Fruit fly (Drosophila melanogaster) whole organism, embryonic: ENCODE data around the gene P5CDh1.
A peak's percentile ranks its signal among the peaks of the same experiment; 100 is the strongest.

Experiments used
- Atf-2 ChIP-seq: fragments of 200-800 bp; sonication (Bioruptor generic); optimal IDR thresholded peaks from 2 replicates; lab custom pipeline; 2016; ENCODE audit warnings: missing biosample characterization, missing genetic modification characterization
- Atf6 ChIP-seq: fragments of 200-800 bp; sonication (Bioruptor generic); IDR thresholded peaks from 2 replicates; pipeline ENCODE4 v1.3.6; 2022; ENCODE audit warnings: missing biosample characterization, missing genetic modification characterization
- CG10565 ChIP-seq: fragments of 200-800 bp; sonication (Bioruptor generic); optimal IDR thresholded peaks from 3 replicates; lab custom pipeline; 2016; ENCODE audit warnings: missing biosample characterization, mild to moderate bottlenecking, missing genetic modification characterization
- CG11560 ChIP-seq: fragments of 200-800 bp; sonication (Bioruptor generic); IDR thresholded peaks from 3 replicates; pipeline ENCODE4 v1.3.6; 2022; ENCODE audit warnings: missing biosample characterization, missing genetic modification characterization
- CG13296 ChIP-seq: fragments of 200-800 bp; sonication (Bioruptor generic); optimal IDR thresholded peaks from 3 replicates; lab custom pipeline; 2018; ENCODE audit warnings: missing biosample characterization, mild to moderate bottlenecking, missing genetic modification characterization
- CG13424 ChIP-seq: fragments of 200-800 bp; sonication (Bioruptor generic); optimal IDR thresholded peaks from 2 replicates; lab custom pipeline; 2019; ENCODE audit warnings: missing biosample characterization, mild to moderate bottlenecking, missing genetic modification characterization, moderate library complexity
- CG15011 ChIP-seq: fragments of 200-800 bp; sonication (Bioruptor generic); optimal IDR thresholded peaks from 3 replicates; lab custom pipeline; 2018; ENCODE audit warnings: missing biosample characterization, mild to moderate bottlenecking, missing genetic modification characterization
- CG1529 ChIP-seq: fragments of 200-800 bp; sonication (Bioruptor generic); optimal IDR thresholded peaks from 3 replicates; lab custom pipeline; 2018; ENCODE audit warnings: missing biosample characterization, missing genetic modification characterization
- CG2116 ChIP-seq: fragments of 200-800 bp; sonication (Bioruptor generic); optimal IDR thresholded peaks from 3 replicates; lab custom pipeline; 2018; ENCODE audit warnings: missing biosample characterization, mild to moderate bottlenecking, missing genetic modification characterization
- CG31388 ChIP-seq: fragments of 200-800 bp; sonication (Bioruptor generic); optimal IDR thresholded peaks from 2 replicates; lab custom pipeline; 2016; ENCODE audit warnings: missing biosample characterization, missing genetic modification characterization
- CG7928 ChIP-seq: fragments of 200-800 bp; sonication (Bioruptor generic); optimal IDR thresholded peaks from 2 replicates; lab custom pipeline; 2017; ENCODE audit warnings: missing biosample characterization, mild to moderate bottlenecking, missing genetic modification characterization
- CG8478 ChIP-seq: fragments of >200 bp; optimal IDR thresholded peaks from 2 replicates; lab custom pipeline; 2018
- CG8765 ChIP-seq: fragments of 200-800 bp; sonication (Bioruptor generic); IDR thresholded peaks from 2 replicates; pipeline ENCODE4 v1.3.6; 2022; ENCODE audit warnings: missing biosample characterization, missing genetic modification characterization
- CG9215 ChIP-seq: fragments of 200-800 bp; sonication (Bioruptor generic); IDR thresholded peaks from 2 replicates; pipeline ENCODE4 v1.3.6; 2022; ENCODE audit warnings: missing biosample characterization, missing genetic modification characterization
- Chrac-16 ChIP-seq: fragments of 200-800 bp; sonication (Bioruptor generic); optimal IDR thresholded peaks from 3 replicates; lab custom pipeline; 2016; ENCODE audit warnings: missing biosample characterization, missing genetic modification characterization
- CrebB ChIP-seq: fragments of 200-800 bp; sonication (Bioruptor generic); optimal IDR thresholded peaks from 3 replicates; lab custom pipeline; 2018; ENCODE audit warnings: missing biosample characterization, mild to moderate bottlenecking, missing genetic modification characterization
- Dfd ChIP-seq, 2 experiments: fragments of >200 bp; optimal IDR thresholded peaks; 2 replicates each; lab custom pipeline; 2017; ENCODE audit warnings: missing biosample characterization in 2 of 2, missing genetic modification characterization in 2 of 2
- Doc3 ChIP-seq: fragments of 200-800 bp; sonication (Bioruptor generic); IDR thresholded peaks from 3 replicates; pipeline ENCODE4 v1.3.6; 2022; ENCODE audit warnings: missing biosample characterization, missing genetic modification characterization; ENCODE audit not compliant: partially characterized antibody
- Ets97D ChIP-seq: fragments of 200-800 bp; sonication (Bioruptor generic); optimal IDR thresholded peaks from 3 replicates; lab custom pipeline; 2016; ENCODE audit warnings: missing biosample characterization, missing genetic modification characterization
- H2.0 ChIP-seq: fragments of 200-800 bp; sonication (Bioruptor generic); IDR thresholded peaks from 2 replicates; pipeline ENCODE4 v1.3.6; 2022; ENCODE audit warnings: missing biosample characterization, missing genetic modification characterization
- Hmr ChIP-seq: fragments of 200-800 bp; sonication (Bioruptor generic); optimal IDR thresholded peaks from 3 replicates; lab custom pipeline; 2017; ENCODE audit warnings: mild to moderate bottlenecking, missing biosample characterization, missing genetic modification reagents, missing genetic modification characterization
- Myb ChIP-seq: fragments of 200-800 bp; sonication (Bioruptor generic); optimal IDR thresholded peaks from 2 replicates; lab custom pipeline; 2016; ENCODE audit warnings: missing biosample characterization, missing genetic modification characterization
- NC2α ChIP-seq: fragments of 200-800 bp; sonication (Bioruptor generic); optimal IDR thresholded peaks from 2 replicates; lab custom pipeline; 2016; ENCODE audit warnings: missing biosample characterization, missing genetic modification characterization
- Nf-YB ChIP-seq: fragments of 200-800 bp; sonication (Bioruptor generic); optimal IDR thresholded peaks from 3 replicates; lab custom pipeline; 2019; ENCODE audit warnings: missing biosample characterization, mild to moderate bottlenecking, missing genetic modification characterization, moderate library complexity
- Rfx ChIP-seq: fragments of 200-800 bp; sonication (Bioruptor generic); IDR thresholded peaks from 2 replicates; pipeline ENCODE4 v1.3.6; 2022; ENCODE audit warnings: missing biosample characterization, missing genetic modification characterization
- Rx ChIP-seq: fragments of 200-800 bp; sonication (Bioruptor generic); IDR thresholded peaks from 2 replicates; pipeline ENCODE4 v1.3.6; 2022; ENCODE audit warnings: missing biosample characterization, missing genetic modification characterization
- Sox102F ChIP-seq: fragments of 200-800 bp; sonication (Bioruptor generic); optimal IDR thresholded peaks from 2 replicates; lab custom pipeline; 2018; ENCODE audit warnings: missing biosample characterization, mild to moderate bottlenecking, missing genetic modification characterization, moderate library complexity
- Usf ChIP-seq: fragments of 200-800 bp; sonication (Bioruptor generic); optimal IDR thresholded peaks from 2 replicates; lab custom pipeline; 2017; ENCODE audit warnings: missing genotype, missing biosample characterization, missing genetic modification characterization
- ash1 ChIP-seq: fragments of 200-800 bp; sonication (Bioruptor generic); optimal IDR thresholded peaks from 2 replicates; lab custom pipeline; 2018; ENCODE audit warnings: missing biosample characterization, mild to moderate bottlenecking, missing genetic modification characterization
- chm ChIP-seq: fragments of 200-800 bp; sonication (Bioruptor generic); IDR thresholded peaks from 2 replicates; pipeline ENCODE4 v1.3.6; 2022; ENCODE audit warnings: missing biosample characterization, missing genetic modification characterization
- corto ChIP-seq: fragments of 200-800 bp; sonication (Bioruptor generic); optimal IDR thresholded peaks from 2 replicates; lab custom pipeline; 2016; ENCODE audit warnings: missing biosample characterization, mild to moderate bottlenecking, missing genetic modification characterization, moderate library complexity
- da ChIP-seq: fragments of 200-800 bp; sonication (Bioruptor generic); optimal IDR thresholded peaks from 2 replicates; lab custom pipeline; 2016; ENCODE audit warnings: missing biosample characterization, missing genetic modification characterization
- dmrt99B ChIP-seq: fragments of 200-800 bp; sonication (Bioruptor generic); optimal IDR thresholded peaks from 2 replicates; lab custom pipeline; 2018; ENCODE audit warnings: missing biosample characterization, mild to moderate bottlenecking, missing genetic modification characterization, moderate library complexity
- esg ChIP-seq: fragments of 200-800 bp; sonication (Bioruptor generic); conservative IDR thresholded peaks from 2 replicates; pipeline ENCODE4 v1.3.6; 2022; ENCODE audit warnings: missing biosample characterization, missing genetic modification characterization
- fru ChIP-seq: fragments of >200 bp; optimal IDR thresholded peaks from 2 replicates; lab custom pipeline; 2017
- gcm ChIP-seq: fragments of 200-800 bp; sonication (Bioruptor generic); optimal IDR thresholded peaks from 2 replicates; lab custom pipeline; 2019; ENCODE audit warnings: missing biosample characterization, mild to moderate bottlenecking, missing genetic modification characterization, moderate library complexity
- grau ChIP-seq: fragments of 200-800 bp; optimal IDR thresholded peaks from 3 replicates; lab custom pipeline; 2019; ENCODE audit warnings: missing biosample characterization, mild to moderate bottlenecking, missing genetic modification characterization, moderate library complexity
- h ChIP-seq: fragments of >200 bp; optimal IDR thresholded peaks from 2 replicates; lab custom pipeline; 2017
- hb ChIP-seq: fragments of 200-800 bp; sonication (Bioruptor generic); IDR thresholded peaks from 3 replicates; pipeline ENCODE4 v1.3.6; 2022; ENCODE audit warnings: missing biosample characterization, missing genetic modification characterization; ENCODE audit not compliant: partially characterized antibody
- hbn ChIP-seq: fragments of 200-800 bp; sonication (Bioruptor generic); IDR thresholded peaks from 2 replicates; pipeline ENCODE4 v1.3.6; 2022; ENCODE audit warnings: missing biosample characterization, missing genetic modification characterization; ENCODE audit not compliant: partially characterized antibody
- jing ChIP-seq: fragments of 200-800 bp; sonication (Bioruptor generic); optimal IDR thresholded peaks from 2 replicates; lab custom pipeline; 2018; ENCODE audit warnings: missing biosample characterization, mild to moderate bottlenecking, missing genetic modification characterization
- kay ChIP-seq: fragments of 200-800 bp; sonication (Bioruptor generic); optimal IDR thresholded peaks from 2 replicates; lab custom pipeline; 2016; ENCODE audit warnings: missing biosample characterization, missing genetic modification characterization
- lab ChIP-seq: fragments of 200-800 bp; sonication (Bioruptor generic); optimal IDR thresholded peaks from 3 replicates; lab custom pipeline; 2017; ENCODE audit warnings: missing biosample characterization, missing genetic modification characterization, mild to moderate bottlenecking, moderate library complexity, missing genetic modification reagents
- nau ChIP-seq: fragments of 200-800 bp; sonication (Bioruptor generic); optimal IDR thresholded peaks from 3 replicates; lab custom pipeline; 2017; ENCODE audit warnings: missing biosample characterization, mild to moderate bottlenecking, missing genetic modification characterization, missing genetic modification reagents
- ranshi ChIP-seq: fragments of 200-800 bp; sonication (Bioruptor generic); IDR thresholded peaks from 2 replicates; pipeline ENCODE4 v1.3.6; 2022; ENCODE audit warnings: missing biosample characterization, missing genetic modification characterization
- sc ChIP-seq, 3 experiments: fragments of >200 bp in 2 of 3; fragments of 200-800 bp in 1 of 3; sonication (Bioruptor generic) in 1 of 3; optimal IDR thresholded peaks; 2 replicates in 2 of 3; 3 replicates in 1 of 3; lab custom pipeline; 2017; ENCODE audit warnings: mild to moderate bottlenecking in 1 of 3, missing biosample characterization in 1 of 3, missing genetic modification characterization in 1 of 3, missing genetic modification reagents in 1 of 3
- slbo ChIP-seq: fragments of 200-800 bp; sonication (Bioruptor generic); IDR thresholded peaks from 2 replicates; pipeline ENCODE4 v1.3.6; 2022; ENCODE audit warnings: missing biosample characterization, missing genetic modification characterization
- stc ChIP-seq: fragments of 200-800 bp; sonication (Bioruptor generic); IDR thresholded peaks from 2 replicates; pipeline ENCODE4 v1.3.6; 2022; ENCODE audit warnings: missing biosample characterization, missing genetic modification characterization
- trh ChIP-seq: fragments of 200-800 bp; sonication (Bioruptor generic); optimal IDR thresholded peaks from 2 replicates; lab custom pipeline; 2016; ENCODE audit warnings: missing biosample characterization, missing genetic modification characterization
- twi ChIP-seq: fragments of 200-800 bp; optimal IDR thresholded peaks from 2 replicates; lab custom pipeline; 2019; ENCODE audit warnings: missing biosample characterization, mild to moderate bottlenecking, missing genetic modification characterization, moderate library complexity
- usp ChIP-seq: fragments of >200 bp; optimal IDR thresholded peaks from 2 replicates; lab custom pipeline; 2017; ENCODE audit warnings: missing biosample characterization, missing genetic modification characterization
- vvl ChIP-seq: fragments of 200-800 bp; sonication (Bioruptor generic); IDR thresholded peaks from 2 replicates; pipeline ENCODE4 v1.3.6; 2022; ENCODE audit warnings: missing biosample characterization, missing genetic modification characterization

The P5CDh1 gene

DNA sequence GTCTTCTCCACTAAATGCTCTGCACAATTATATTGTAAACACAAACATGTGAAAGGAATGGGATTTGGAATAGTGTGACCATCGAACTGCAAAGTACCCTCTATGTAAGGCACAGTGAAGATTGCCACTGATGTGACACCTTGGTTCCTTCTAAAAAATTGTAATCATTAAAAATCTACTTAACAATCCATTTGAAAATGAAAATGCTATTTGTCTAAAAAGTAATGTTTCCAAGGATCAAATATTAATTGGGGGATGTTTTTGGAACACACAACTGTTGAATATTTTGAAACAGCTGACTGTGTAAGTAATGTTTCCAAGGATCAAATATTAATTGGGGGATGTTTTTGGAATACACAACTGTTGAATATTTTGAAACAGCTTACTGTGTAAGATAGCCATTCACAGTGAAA, 13.0 kb downstream of the P5CDh1 start, which contains the start of gene CG32448 (continued):
- TF ChIP-seq Ets97D (GFP tag; lab: Kevin White, UChicago) (peak; percentile 60), ash1 (no peak), Atf-2 (GFP tag; lab: Kevin White, UChicago) (peak; percentile 49), Chrac-16 (GFP tag; lab: Kevin White, UChicago) (peak; percentile 38), fru (no peak), CG10565 (GFP tag; lab: Kevin White, UChicago) (no peak), h (no peak), CG15011 (GFP tag; lab: Kevin White, UChicago) (no peak), Hmr (GFP tag; lab: Kevin White, UChicago) (peak; percentile 50), vvl (GFP tag; lab: Robert Waterston, UW) (peak; percentile 83), ranshi (peak; percentile 71), CG7928 (GFP tag; lab: Kevin White, UChicago) (no peak), dmrt99B (no peak), trh (GFP tag; lab: Kevin White, UChicago) (peak; percentile 31), Myb (GFP tag; lab: Kevin White, UChicago) (peak; percentile 55), hbn (GFP tag; lab: Robert Waterston, UW) (no peak), sc (optimal IDR thresholded peaks at IDR 0.05; lab: Kevin White, UChicago) (no peak), sc (GFP tag; optimal IDR thresholded peaks at IDR 0.05; lab: Kevin White, UChicago) (no peak), CG2116 (GFP tag; lab: Kevin White, UChicago) (peak; percentile 35), NC2α (GFP tag; lab: Kevin White, UChicago) (peak; percentile 30), usp (GFP tag; lab: Kevin White, UChicago) (no peak), Dfd (GFP tag; optimal IDR thresholded peaks at IDR 0.05; lab: Kevin White, UChicago) (no peak), grau (tag; lab: Kevin White, UChicago) (peak; percentile 98), slbo (peak; percentile 90), Doc3 (no peak), kay (GFP tag; lab: Kevin White, UChicago) (peak; percentile 20), CG13424 (peak; percentile 53), CG11560 (tag; lab: Robert Waterston, UW) (no peak), Rx (GFP tag; lab: Robert Waterston, UW) (no peak), esg (GFP tag; lab: Robert Waterston, UW) (peak; percentile 54), twi (tag; lab: Kevin White, UChicago) (peak; percentile 29), hb (GFP tag; lab: Robert Waterston, UW) (no peak), nau (GFP tag; lab: Kevin White, UChicago) (no peak), CG8478 (lab: Kevin White, UChicago) (no peak), Atf6 (GFP tag; lab: Robert Waterston, UW) (peak; percentile 67), stc (GFP tag; lab: Robert Waterston, UW) (peak; percentile 65; the same call in 1 of the 2 replicates), da (GFP tag; lab: Kevin White, UChicago) (no peak), corto (GFP tag; lab: Kevin White, UChicago) (no peak), Usf (GFP tag; lab: Kevin White, UChicago) (no peak), Sox102F (GFP tag; lab: Kevin White, UChicago) (peak; percentile 54), gcm (peak; percentile 5), Nf-YB (no peak), Rfx (GFP tag; lab: Robert Waterston, UW) (peak; percentile 84), CG31388 (GFP tag; lab: Kevin White, UChicago) (peak; percentile 1), CG13296 (GFP tag; lab: Kevin White, UChicago) (no peak), H2.0 (GFP tag; lab: Robert Waterston, UW) (peak; percentile 76), CG9215 (GFP tag; lab: Robert Waterston, UW) (peak; percentile 60), CrebB (tag; lab: Kevin White, UChicago) (no peak), CG1529 (GFP tag; lab: Kevin White, UChicago) (peak; percentile 1), CG8765 (0 out of 2 replicates have a peak, but pooled peaks have one; percentile 27), lab (no peak), chm (GFP tag; lab: Robert Waterston, UW) (peak; percentile 63; the same call in 1 of the 2 replicates), jing (GFP tag; lab: Kevin White, UChicago) (no peak)
